Worm (Caenorhabditis elegans) whole organism, L3 larva: ENCODE data around the gene camt-1.

Experiments used
- R02D3.7 ChIP-seq: fragments of 150-350 bp; optimal IDR thresholded peaks from 2 replicates; lab custom pipeline; 2014; ENCODE audit warnings: missing biosample characterization, missing genetic modification characterization
- ZK546.5 ChIP-seq: sonication (generic microtip); optimal IDR thresholded peaks from 2 replicates; lab custom pipeline; 2017; ENCODE audit warnings: missing biosample characterization, missing genetic modification characterization
- ceh-16 ChIP-seq: sonication (generic microtip); optimal IDR thresholded peaks from 2 replicates; lab custom pipeline; 2017; ENCODE audit warnings: missing biosample characterization, missing genetic modification characterization
- ceh-28 ChIP-seq: fragments of 150-350 bp; optimal IDR thresholded peaks from 2 replicates; lab custom pipeline; 2014; ENCODE audit warnings: missing biosample characterization, missing genetic modification reagents, missing genetic modification characterization
- ceh-82 ChIP-seq: fragments of 150-350 bp; optimal IDR thresholded peaks from 2 replicates; lab custom pipeline; 2014; ENCODE audit warnings: missing biosample characterization, missing genetic modification characterization
- ceh-9 ChIP-seq: sonication (generic microtip); optimal IDR thresholded peaks from 2 replicates; lab custom pipeline; 2018; ENCODE audit warnings: missing biosample characterization, missing genetic modification characterization
- daf-12 ChIP-seq: fragments of 150-350 bp; optimal IDR thresholded peaks from 2 replicates; lab custom pipeline; 2014; ENCODE audit warnings: missing biosample characterization, missing genetic modification reagents, missing genetic modification characterization
- egl-5 ChIP-seq: fragments of 150-350 bp; optimal IDR thresholded peaks from 2 replicates; lab custom pipeline; 2017; ENCODE audit warnings: missing biosample characterization, missing genetic modification reagents, missing genetic modification characterization, inconsistent platforms
- elt-1 ChIP-seq: fragments of 150-350 bp; optimal IDR thresholded peaks from 2 replicates; lab custom pipeline; 2014; ENCODE audit warnings: missing biosample characterization, missing genetic modification characterization
- elt-3 ChIP-seq, 3 experiments: fragments of 150-350 bp in 1 of 3; sonication (generic microtip) in 2 of 3; optimal IDR thresholded peaks; 2 replicates in 2 of 3; 4 replicates in 1 of 3; lab custom pipeline; 2014 to 2017; ENCODE audit warnings: missing biosample characterization in 3 of 3, missing genetic modification characterization in 3 of 3
- fkh-10 ChIP-seq: sonication (generic microtip); optimal IDR thresholded peaks from 2 replicates; lab custom pipeline; 2017; ENCODE audit warnings: missing biosample characterization, missing genetic modification reagents, missing genetic modification characterization
- fkh-2 ChIP-seq: fragments of 150-350 bp; optimal IDR thresholded peaks from 2 replicates; lab custom pipeline; 2014; ENCODE audit warnings: missing biosample characterization, missing genetic modification reagents, missing genetic modification characterization
- fos-1 ChIP-seq: fragments of 150-350 bp; optimal IDR thresholded peaks from 2 replicates; lab custom pipeline; 2014; ENCODE audit warnings: missing biosample characterization, missing genetic modification characterization
- hmg-11 ChIP-seq: sonication (generic microtip); optimal IDR thresholded peaks from 2 replicates; lab custom pipeline; 2016; ENCODE audit warnings: missing genetic modification characterization, missing compliant biosample characterization
- jun-1 ChIP-seq: fragments of 150-350 bp; optimal IDR thresholded peaks from 2 replicates; lab custom pipeline; 2014; ENCODE audit warnings: missing biosample characterization, missing genetic modification reagents, missing genetic modification characterization
- lin-15B ChIP-seq: fragments of 150-350 bp; optimal IDR thresholded peaks from 2 replicates; lab custom pipeline; 2014; ENCODE audit warnings: missing biosample characterization, missing genetic modification characterization
- lin-39 ChIP-seq: fragments of 150-350 bp; optimal IDR thresholded peaks from 2 replicates; lab custom pipeline; 2018; ENCODE audit warnings: missing biosample characterization, missing genetic modification reagents, missing genetic modification characterization
- lsy-12 ChIP-seq: sonication (generic microtip); optimal IDR thresholded peaks from 2 replicates; lab custom pipeline; 2016; ENCODE audit warnings: mild to moderate bottlenecking, missing genetic modification characterization, missing compliant biosample characterization
- mml-1 ChIP-seq: fragments of 150-350 bp; sonication (generic microtip); optimal IDR thresholded peaks from 3 replicates; lab custom pipeline; 2014; ENCODE audit warnings: missing biosample characterization, missing genetic modification characterization
- nhr-11 ChIP-seq: fragments of 150-350 bp; optimal IDR thresholded peaks from 2 replicates; lab custom pipeline; 2014; ENCODE audit warnings: missing biosample characterization, missing genetic modification characterization
- nhr-12 ChIP-seq: fragments of 150-350 bp; optimal IDR thresholded peaks from 2 replicates; lab custom pipeline; 2014; ENCODE audit warnings: missing biosample characterization, missing genetic modification characterization
- nhr-25 ChIP-seq: sonication (generic microtip); optimal IDR thresholded peaks from 2 replicates; lab custom pipeline; 2017; ENCODE audit warnings: missing biosample characterization, missing genetic modification characterization
- nhr-43 ChIP-seq: sonication (generic microtip); optimal IDR thresholded peaks from 2 replicates; lab custom pipeline; 2016; ENCODE audit warnings: mild to moderate bottlenecking, missing genetic modification characterization, missing compliant biosample characterization; ENCODE audit not compliant: poor library complexity, severe bottlenecking
- nhr-67 ChIP-seq: fragments of 150-350 bp; optimal IDR thresholded peaks from 2 replicates; lab custom pipeline; 2014; ENCODE audit warnings: missing biosample characterization, missing genetic modification characterization
- nhr-76 ChIP-seq: fragments of 150-350 bp; sonication (generic microtip); optimal IDR thresholded peaks from 5 replicates; lab custom pipeline; 2014; ENCODE audit warnings: missing biosample characterization, missing genetic modification characterization
- pha-4 ChIP-seq: fragments of 150-350 bp; optimal IDR thresholded peaks from 2 replicates; lab custom pipeline; 2014; ENCODE audit warnings: missing biosample characterization, missing genetic modification reagents, missing genetic modification characterization
- pqm-1 ChIP-seq: fragments of 150-350 bp; optimal IDR thresholded peaks from 2 replicates; lab custom pipeline; 2017; ENCODE audit warnings: missing biosample characterization, missing genetic modification characterization, inconsistent platforms
- skn-1 ChIP-seq: fragments of 150-350 bp; optimal IDR thresholded peaks from 2 replicates; lab custom pipeline; 2014; ENCODE audit warnings: missing biosample characterization, missing genetic modification characterization
- snpc-4 ChIP-seq: fragments of 150-350 bp; optimal IDR thresholded peaks from 2 replicates; lab custom pipeline; 2014; ENCODE audit warnings: missing biosample characterization, missing genetic modification characterization
- tbx-2 ChIP-seq: sonication (generic microtip); optimal IDR thresholded peaks from 2 replicates; lab custom pipeline; 2016; ENCODE audit warnings: mild to moderate bottlenecking, missing genetic modification characterization, missing compliant biosample characterization
- unc-39 ChIP-seq: sonication (generic microtip); optimal IDR thresholded peaks from 4 replicates; lab custom pipeline; 2017; ENCODE audit warnings: missing biosample characterization, missing genetic modification characterization
- zag-1 ChIP-seq: fragments of 150-350 bp; optimal IDR thresholded peaks from 2 replicates; lab custom pipeline; 2014; ENCODE audit warnings: missing biosample characterization, missing genetic modification characterization
- ztf-4 ChIP-seq: fragments of 150-350 bp; optimal IDR thresholded peaks from 2 replicates; lab custom pipeline; 2014; ENCODE audit warnings: missing biosample characterization, missing genetic modification characterization

camt-1 gene

ce11 chrII:4489288-4489687 is 15.7 kb downstream of the camt-1 start, which contains the start of gene T05C1.3:
T05C1.3 (minus strand) TSS chrII:4489388.
- TF ChIP-seq lin-15B (tag; lab: Kevin White, UChicago) (no peak), fos-1 (tag; lab: Kevin White, UChicago) (no peak), lin-39 (tag; lab: Kevin White, UChicago) (no peak), ztf-4 (no peak), ceh-82 (no peak), unc-39 (no peak), nhr-25 (tag; lab: Kevin White, UChicago) (no peak), egl-5 (no peak), ZK546.5 (tag; lab: Kevin White, UChicago) (no peak), pqm-1 (tag; lab: Kevin White, UChicago) (no peak), hmg-11 (tag; lab: Kevin White, UChicago) (no peak), nhr-76 (no peak), ceh-9 (no peak), nhr-12 (tag; lab: Kevin White, UChicago) (no peak), jun-1 (no peak), zag-1 (tag; lab: Kevin White, UChicago) (no peak), nhr-43 (tag; lab: Kevin White, UChicago) (no peak), skn-1 (tag; lab: Kevin White, UChicago) (no peak), elt-3 (tag; optimal IDR thresholded peaks at IDR 0.05; lab: Kevin White, UChicago) (no peak)

ce11 chrII:4482021-4482420 is 22.9 kb downstream of the camt-1 start, which contains the start of gene T05C1.2:
T05C1.2 (minus strand) TSS chrII:4482121.
- no peak for TF ChIP-seq unc-39
- no peak for TF ChIP-seq nhr-12 (tag; lab: Kevin White, UChicago)
- TF ChIP-seq mml-1 (tag; lab: Kevin White, UChicago) = no peak
- no peak for TF ChIP-seq fkh-2 (tag; lab: Kevin White, UChicago)
- TF ChIP-seq pha-4 = no peak
- TF ChIP-seq R02D3.7 (tag; lab: Kevin White, UChicago) = no peak
- no peak for TF ChIP-seq daf-12 (tag; lab: Kevin White, UChicago)
- no peak for TF ChIP-seq nhr-43 (tag; lab: Kevin White, UChicago)
- no peak for TF ChIP-seq lin-15B (tag; lab: Kevin White, UChicago)
- TF ChIP-seq fkh-10 (GFP tag; lab: Kevin White, UChicago) = no peak
- TF ChIP-seq nhr-76 = no peak
- no peak for TF ChIP-seq tbx-2 (tag; lab: Kevin White, UChicago)
- no peak for TF ChIP-seq elt-3 (tag; optimal IDR thresholded peaks at IDR 0.05; lab: Kevin White, UChicago)
- no peak for TF ChIP-seq ceh-16 (tag; lab: Kevin White, UChicago)
- TF ChIP-seq ceh-28 (tag; lab: Kevin White, UChicago) = no peak
- TF ChIP-seq snpc-4 = no peak
- no peak for TF ChIP-seq ceh-9
- no peak for TF ChIP-seq lsy-12 (tag; lab: Kevin White, UChicago)
- TF ChIP-seq hmg-11 (tag; lab: Kevin White, UChicago) = no peak
- TF ChIP-seq, all 47 proteins: peak for 0

ce11 chrII:4478303-4478702 is 26.6 kb downstream of the camt-1 start, which contains the start of gene T05C1.1:
T05C1.1 (plus strand) TSS chrII:4478603.
- TF ChIP-seq elt-1 (tag; lab: Kevin White, UChicago) = no peak
- TF ChIP-seq, all 47 proteins: peak for 0

ce11 chrII:4474005-4474655 is 30.8 kb downstream of the camt-1 start:
- no peak for TF ChIP-seq lsy-12 (tag; lab: Kevin White, UChicago)
- no peak for TF ChIP-seq R02D3.7 (tag; lab: Kevin White, UChicago)
- no peak for TF ChIP-seq hmg-11 (tag; lab: Kevin White, UChicago)
- no peak for TF ChIP-seq nhr-11
- no peak for TF ChIP-seq mml-1 (tag; lab: Kevin White, UChicago)
- no peak for TF ChIP-seq ceh-9
- TF ChIP-seq fkh-2 (tag; lab: Kevin White, UChicago) = no peak
- TF ChIP-seq nhr-67 = no peak
- TF ChIP-seq ceh-16 (tag; lab: Kevin White, UChicago) = no peak
- no peak for TF ChIP-seq lin-39 (tag; lab: Kevin White, UChicago)
- no peak for TF ChIP-seq daf-12 (tag; lab: Kevin White, UChicago)
- no peak for TF ChIP-seq ceh-82
- TF ChIP-seq, all 47 proteins: peak for 0
